Fruit fly (Drosophila melanogaster): ENCODE results near the gene dpr3.

DNA sequence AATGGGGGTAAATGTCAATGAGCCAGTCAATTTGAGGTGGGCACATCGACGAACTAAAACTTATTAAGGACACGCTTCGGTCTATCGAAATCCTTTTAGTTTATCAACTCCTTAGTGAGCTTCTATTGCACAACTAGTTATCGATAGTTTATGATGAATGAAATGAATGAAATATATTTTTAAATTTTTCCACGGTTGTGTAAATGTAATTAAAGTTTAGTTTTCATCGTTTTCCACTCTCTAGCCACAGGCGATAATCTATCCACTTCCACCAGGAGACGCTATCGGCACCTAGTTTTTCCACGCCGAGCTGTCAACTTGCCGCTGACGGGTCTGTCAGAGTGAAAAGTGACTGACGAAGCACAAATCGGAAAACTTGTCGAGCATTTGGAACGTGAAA lies 30.1 kb downstream of the dpr3 start, which contains the start of gene CG12674:
- TF ChIP-seq Hr83 (GFP tag; optimal IDR thresholded peaks at IDR 0.05; ENCODE audit: poor library complexity, severe bottlenecking) (no peak), pan (optimal IDR thresholded peaks at IDR 0.05) (no peak), Myc (optimal IDR thresholded peaks at IDR 0.05) (no peak)
